Worm (Caenorhabditis elegans): ENCODE data around the gene fubl-1.

The fubl-1 gene

ce11 chrV:10237959-10238444 lies 664 bp downstream of the fubl-1 start (continued):
- TF ChIP-seq pbrm-1 (GFP tag; IDR thresholded peaks at IDR 0.05) = no peak; the same call in 1 of the 2 replicates
- TF ChIP-seq lin-40 (tag; optimal IDR thresholded peaks at IDR 0.05) = no peak
- peak; percentile 30 for TF ChIP-seq mes-4 (tag; optimal IDR thresholded peaks at IDR 0.05)
- no peak for TF ChIP-seq him-1 (tag; optimal IDR thresholded peaks at IDR 0.05)
- peak; percentile 27 for TF ChIP-seq die-1 (tag; optimal IDR thresholded peaks at IDR 0.05)
- no peak for TF ChIP-seq attf-5 (GFP tag; optimal IDR thresholded peaks at IDR 0.05)
- TF ChIP-seq xnd-1 (tag; optimal IDR thresholded peaks at IDR 0.05) = peak; percentile 28
- peak; percentile 82 for TF ChIP-seq nhr-27 (tag; optimal IDR thresholded peaks at IDR 0.05)
- TF ChIP-seq Y53F4B.3 (GFP tag; IDR thresholded peaks at IDR 0.05) = no peak
- peak; percentile 64 for TF ChIP-seq lin-26 (GFP tag; IDR thresholded peaks at IDR 0.05)
- TF ChIP-seq K11D2.4 (GFP tag; IDR thresholded peaks at IDR 0.05) = no peak
- TF ChIP-seq madf-6 (GFP tag; IDR thresholded peaks at IDR 0.05) = peak; percentile 75
- 0 out of 2 replicates have a peak, but pooled peaks have one; percentile 64 for TF ChIP-seq nfyb-1 (GFP tag; IDR thresholded peaks at IDR 0.05)
- no peak for TF ChIP-seq ccch-3 (GFP tag; optimal IDR thresholded peaks at IDR 0.05)
- TF ChIP-seq ceh-58 (GFP tag; IDR thresholded peaks at IDR 0.05) = no peak
- no peak for TF ChIP-seq egl-44 (GFP tag; IDR thresholded peaks at IDR 0.05)
- no peak for TF ChIP-seq B0019.2 (GFP tag; conservative IDR thresholded peaks at IDR 0.05)
- TF ChIP-seq F33H1.4 (GFP tag; IDR thresholded peaks at IDR 0.05) = no peak
- TF ChIP-seq F10E7.11 (tag; optimal IDR thresholded peaks at IDR 0.05) = peak; percentile 93
- peak; percentile 7 for TF ChIP-seq ztf-18 (tag; optimal IDR thresholded peaks at IDR 0.05)
- TF ChIP-seq Y79H2A.3 (GFP tag; conservative IDR thresholded peaks at IDR 0.05) = peak; percentile 95
- TF ChIP-seq hlh-12 (tag; optimal IDR thresholded peaks at IDR 0.05) = no peak
- no peak for TF ChIP-seq unc-62 (GFP tag; optimal IDR thresholded peaks at IDR 0.05)
- TF ChIP-seq ceh-27 (GFP tag; optimal IDR thresholded peaks at IDR 0.05) = no peak
- no peak for TF ChIP-seq nhr-120 (GFP tag; IDR thresholded peaks at IDR 0.05)
- TF ChIP-seq ztf-25 (GFP tag; IDR thresholded peaks at IDR 0.05) = peak; percentile 85
- TF ChIP-seq F57A8.1 (GFP tag; optimal IDR thresholded peaks at IDR 0.05) = no peak
- peak; percentile 73 for TF ChIP-seq atf-7 (tag; optimal IDR thresholded peaks at IDR 0.05)
- TF ChIP-seq ama-1 (optimal IDR thresholded peaks at IDR 0.05) = no peak
- no peak for TF ChIP-seq ama-1 (GFP tag; optimal IDR thresholded peaks at IDR 0.05)
- TF ChIP-seq rpc-1 (optimal IDR thresholded peaks at IDR 0.05) = no peak
- TF ChIP-seq rpc-1 (tag; optimal IDR thresholded peaks at IDR 0.05) = no peak
- TF ChIP-seq dox-1 (GFP tag; IDR thresholded peaks at IDR 0.05) = peak; percentile 30; the same call in 1 of the 2 replicates
- peak; percentile 27; the same call in 1 of the 2 replicates for TF ChIP-seq rcor-1 (GFP tag; IDR thresholded peaks at IDR 0.05)
- no peak for TF ChIP-seq F22D6.2 (tag; optimal IDR thresholded peaks at IDR 0.05)
- TF ChIP-seq sdz-38 (tag; optimal IDR thresholded peaks at IDR 0.05) = no peak
- TF ChIP-seq let-526 (GFP tag; IDR thresholded peaks at IDR 0.05) = no peak
- no peak for TF ChIP-seq T07F8.4 (tag; optimal IDR thresholded peaks at IDR 0.05)
- no peak for TF ChIP-seq nhr-80 (tag; optimal IDR thresholded peaks at IDR 0.05)
- TF ChIP-seq egl-18 (GFP tag; IDR thresholded peaks at IDR 0.05) = no peak
- TF ChIP-seq hlh-26 (GFP tag; conservative IDR thresholded peaks at IDR 0.05) = no peak
- TF ChIP-seq B0261.1 (tag; optimal IDR thresholded peaks at IDR 0.05) = peak; percentile 9
- TF ChIP-seq ceh-79 (tag; optimal IDR thresholded peaks at IDR 0.05) = peak; percentile 83
- peak; percentile 29; the same call in 1 of the 2 replicates for TF ChIP-seq hmg-1.2 (GFP tag; IDR thresholded peaks at IDR 0.05)
- TF ChIP-seq sptf-2 (GFP tag; optimal IDR thresholded peaks at IDR 0.05) = no peak
- no peak for TF ChIP-seq C06A6.2 (GFP tag; conservative IDR thresholded peaks at IDR 0.05)
- TF ChIP-seq mel-28 (tag; optimal IDR thresholded peaks at IDR 0.05; ENCODE audit: borderline replicate concordance) = peak; percentile 74
- TF ChIP-seq hsf-1 (GFP tag; IDR thresholded peaks at IDR 0.05) = 0 out of 2 replicates have a peak, but pooled peaks have one; percentile 63
- TF ChIP-seq repo-1 (tag; optimal IDR thresholded peaks at IDR 0.05) = no peak
- no peak for TF ChIP-seq ztf-3 (GFP tag; optimal IDR thresholded peaks at IDR 0.05)
- no peak for TF ChIP-seq somi-1 (GFP tag; optimal IDR thresholded peaks at IDR 0.05)
